Fruit fly (Drosophila melanogaster): ENCODE data around the gene Or85e.
A peak's percentile ranks its signal among the peaks of the same experiment; 100 is the strongest.

Gene Or85e

dm6 chr3R:8673803-8674234 is 38.1 kb upstream of the Or85e start, which contains the start of gene mRpL19 (continued):
- TF ChIP-seq CG10209 (GFP tag; optimal IDR thresholded peaks at IDR 0.05), result no peak
- peak in 1 of 2 experiments; percentile 38 for TF ChIP-seq bsh (GFP tag; optimal IDR thresholded peaks at IDR 0.05)
- no peak for TF ChIP-seq CG3838 (GFP tag; optimal IDR thresholded peaks at IDR 0.05)
- TF ChIP-seq CG9609 (GFP tag; optimal IDR thresholded peaks at IDR 0.05), result no peak
- no peak for TF ChIP-seq BtbVII (GFP tag; optimal IDR thresholded peaks at IDR 0.05)
- peak; percentile 8 for TF ChIP-seq odd (GFP tag; optimal IDR thresholded peaks at IDR 0.05)
- peak; percentile 26 for TF ChIP-seq CG2129 (GFP tag; IDR thresholded peaks at IDR 0.05; ENCODE audit: partially characterized antibody)
- no peak for TF ChIP-seq CrebB (tag; optimal IDR thresholded peaks at IDR 0.05)
- no peak for TF ChIP-seq CG10366 (GFP tag; IDR thresholded peaks at IDR 0.05)
- no peak for TF ChIP-seq jing (GFP tag; optimal IDR thresholded peaks at IDR 0.05)
- TF ChIP-seq Trl (optimal IDR thresholded peaks at IDR 0.05), result no peak
- TF ChIP-seq Trl (GFP tag; optimal IDR thresholded peaks at IDR 0.05), result no peak
- TF ChIP-seq CTCF (GFP tag; optimal IDR thresholded peaks at IDR 0.05), result no peak
- TF ChIP-seq Doc2 (GFP tag; IDR thresholded peaks at IDR 0.05), result no peak
- TF ChIP-seq CG15696 (tag; optimal IDR thresholded peaks at IDR 0.05), result peak; percentile 60
- TF ChIP-seq Ravus (GFP tag; IDR thresholded peaks at IDR 0.05), result no peak
- peak; percentile 52; the same call in 2 of the 3 replicates for TF ChIP-seq vnd (GFP tag; IDR thresholded peaks at IDR 0.05; ENCODE audit: partially characterized antibody)
- no peak for TF ChIP-seq GATAe (GFP tag; conservative IDR thresholded peaks at IDR 0.05)
- TF ChIP-seq sob (GFP tag; IDR thresholded peaks at IDR 0.05), result no peak
- peak; percentile 73 for TF ChIP-seq CG2712 (tag; optimal IDR thresholded peaks at IDR 0.05)
- TF ChIP-seq CG8281 (tag; optimal IDR thresholded peaks at IDR 0.05), result no peak
- peak; percentile 60 for TF ChIP-seq CG11504 (tag; optimal IDR thresholded peaks at IDR 0.05)
- no peak for TF ChIP-seq CG3407 (GFP tag; optimal IDR thresholded peaks at IDR 0.05)
- TF ChIP-seq CG10543 (GFP tag; optimal IDR thresholded peaks at IDR 0.05), result peak; percentile 32
- TF ChIP-seq E2f1 (GFP tag; IDR thresholded peaks at IDR 0.05), result no peak
- no peak for TF ChIP-seq ttk (GFP tag; IDR thresholded peaks at IDR 0.05)
- no peak for TF ChIP-seq da (GFP tag; optimal IDR thresholded peaks at IDR 0.05)
- no peak for TF ChIP-seq sens-2 (GFP tag; IDR thresholded peaks at IDR 0.05)
- TF ChIP-seq mam (GFP tag; optimal IDR thresholded peaks at IDR 0.05), result no peak
- TF ChIP-seq slou (GFP tag; optimal IDR thresholded peaks at IDR 0.05), result no peak
- peak; percentile 84 for TF ChIP-seq MBD-R2 (GFP tag; IDR thresholded peaks at IDR 0.05)
- no peak for TF ChIP-seq ind (GFP tag; optimal IDR thresholded peaks at IDR 0.05)
- TF ChIP-seq fu2 (GFP tag; optimal IDR thresholded peaks at IDR 0.05), result no peak
- TF ChIP-seq CG6813 (GFP tag; optimal IDR thresholded peaks at IDR 0.05), result no peak
- TF ChIP-seq CG1792 (GFP tag; optimal IDR thresholded peaks at IDR 0.05), result no peak
- no peak for TF ChIP-seq CG11560 (tag; IDR thresholded peaks at IDR 0.05)
- no peak for TF ChIP-seq Bdp1 (GFP tag; optimal IDR thresholded peaks at IDR 0.05)
- peak; percentile 61 for TF ChIP-seq phol (tag; optimal IDR thresholded peaks at IDR 0.05)
- TF ChIP-seq CG34422 (GFP tag; IDR thresholded peaks at IDR 0.05), result peak; percentile 55; the same call in 1 of the 3 replicates
- TF ChIP-seq nerfin-1 (tag; optimal IDR thresholded peaks at IDR 0.05), result peak; percentile 43
- no peak for TF ChIP-seq al (GFP tag; IDR thresholded peaks at IDR 0.05)
- TF ChIP-seq nom (GFP tag; optimal IDR thresholded peaks at IDR 0.05), result peak; percentile 23
- TF ChIP-seq Ptx1 (GFP tag; IDR thresholded peaks at IDR 0.05), result no peak
- TF ChIP-seq NFAT (GFP tag; IDR thresholded peaks at IDR 0.05), result no peak
- TF ChIP-seq CG17328 (GFP tag; IDR thresholded peaks at IDR 0.05), result no peak
- peak; percentile 62 for TF ChIP-seq CG12659 (GFP tag; optimal IDR thresholded peaks at IDR 0.05)
- no peak for TF ChIP-seq CG18011 (GFP tag; optimal IDR thresholded peaks at IDR 0.05)
- TF ChIP-seq CG6854 (GFP tag; optimal IDR thresholded peaks at IDR 0.05), result no peak
- no peak for TF ChIP-seq CG7786 (GFP tag; optimal IDR thresholded peaks at IDR 0.05)
- no peak for TF ChIP-seq wdn (GFP tag; IDR thresholded peaks at IDR 0.05)
- TF ChIP-seq fd3F (GFP tag; optimal IDR thresholded peaks at IDR 0.05), result no peak
- no peak for TF ChIP-seq CG15479 (GFP tag; optimal IDR thresholded peaks at IDR 0.05)
- no peak for TF ChIP-seq NC2β (GFP tag; optimal IDR thresholded peaks at IDR 0.05)

Measured in whole organism, embryonic.